Fruit fly (Drosophila melanogaster) whole organism, prepupa: Measurements from ENCODE around the gene NC2beta.

Experiments used
- Blimp-1 ChIP-seq: fragments of 200-800 bp; sonication (Bioruptor generic); optimal IDR thresholded peaks from 3 replicates; lab custom pipeline; 2017; ENCODE audit warnings: missing biosample characterization, missing genetic modification characterization, mild to moderate bottlenecking, moderate library complexity, missing genetic modification reagents
- CG10669 ChIP-seq: fragments of 200-800 bp; sonication (Bioruptor generic); optimal IDR thresholded peaks from 3 replicates; lab custom pipeline; 2018; ENCODE audit warnings: missing biosample characterization, mild to moderate bottlenecking, missing genetic modification characterization, moderate library complexity
- CG11294 ChIP-seq: fragments of 200-800 bp; sonication (Bioruptor generic); IDR thresholded peaks from 2 replicates; pipeline ENCODE4 v1.3.6; 2022; ENCODE audit warnings: missing biosample characterization, missing genetic modification characterization
- CG11762 ChIP-seq: fragments of 200-800 bp; sonication (Bioruptor generic); optimal IDR thresholded peaks from 3 replicates; lab custom pipeline; 2016; ENCODE audit warnings: missing biosample characterization, missing genetic modification characterization; ENCODE audit not compliant: insufficient read depth
- CG11902 ChIP-seq: fragments of 200-800 bp; sonication (Bioruptor generic); optimal IDR thresholded peaks from 3 replicates; lab custom pipeline; 2016; ENCODE audit warnings: missing biosample characterization, missing genetic modification characterization
- CG15336 ChIP-seq: fragments of 200-800 bp; sonication (Bioruptor generic); IDR thresholded peaks from 2 replicates; pipeline ENCODE4 v1.3.6; 2022; ENCODE audit warnings: missing biosample characterization, missing genetic modification characterization
- CG1621 ChIP-seq: fragments of 200-800 bp; sonication (Bioruptor generic); optimal IDR thresholded peaks from 3 replicates; lab custom pipeline; 2018; ENCODE audit warnings: missing biosample characterization, mild to moderate bottlenecking, missing genetic modification characterization
- CG16779 ChIP-seq: fragments of 200-800 bp; sonication (Bioruptor generic); optimal IDR thresholded peaks from 3 replicates; lab custom pipeline; 2017; ENCODE audit warnings: missing biosample characterization, mild to moderate bottlenecking, missing genetic modification characterization
- CG31627 ChIP-seq: fragments of 200-800 bp; sonication (Bioruptor generic); optimal IDR thresholded peaks from 3 replicates; lab custom pipeline; 2016; ENCODE audit warnings: missing biosample characterization, missing genetic modification characterization
- CG32006 ChIP-seq: fragments of 200-800 bp; sonication (Bioruptor generic); optimal IDR thresholded peaks from 3 replicates; lab custom pipeline; 2017; ENCODE audit warnings: missing biosample characterization, mild to moderate bottlenecking, missing genetic modification characterization
- CG34406 ChIP-seq: fragments of 200-800 bp; sonication (Bioruptor generic); optimal IDR thresholded peaks from 3 replicates; lab custom pipeline; 2016; ENCODE audit warnings: missing biosample characterization, missing genetic modification characterization
- CG3919 ChIP-seq: fragments of 200-800 bp; sonication (Bioruptor generic); optimal IDR thresholded peaks from 3 replicates; lab custom pipeline; 2016; ENCODE audit warnings: missing biosample characterization, missing genetic modification characterization
- CG4318 ChIP-seq: fragments of 200-800 bp; sonication (Bioruptor generic); optimal IDR thresholded peaks from 3 replicates; lab custom pipeline; 2017; ENCODE audit warnings: missing biosample characterization, mild to moderate bottlenecking, missing genetic modification characterization
- CG6792 ChIP-seq: fragments of 200-800 bp; sonication (Bioruptor generic); optimal IDR thresholded peaks from 3 replicates; lab custom pipeline; 2016; ENCODE audit warnings: missing biosample characterization, missing genetic modification characterization
- CG6808 ChIP-seq: fragments of 200-800 bp; sonication (Bioruptor generic); optimal IDR thresholded peaks from 3 replicates; lab custom pipeline; 2017; ENCODE audit warnings: missing biosample characterization, missing genetic modification characterization, mild to moderate bottlenecking, moderate library complexity, missing genetic modification reagents
- CG6854 ChIP-seq: fragments of 200-800 bp; sonication (Bioruptor generic); optimal IDR thresholded peaks from 2 replicates; lab custom pipeline; 2017; ENCODE audit warnings: missing biosample characterization, mild to moderate bottlenecking, missing genetic modification characterization
- CG7368 ChIP-seq: fragments of 200-800 bp; sonication (Bioruptor generic); optimal IDR thresholded peaks from 3 replicates; lab custom pipeline; 2016; ENCODE audit warnings: missing biosample characterization, missing genetic modification characterization
- CG8119 ChIP-seq: fragments of 200-800 bp; sonication (Bioruptor generic); IDR thresholded peaks from 3 replicates; pipeline ENCODE4 v1.3.6; 2022; ENCODE audit warnings: missing biosample characterization, missing genetic modification characterization
- CG9139 ChIP-seq: fragments of 200-800 bp; sonication (Bioruptor generic); optimal IDR thresholded peaks from 3 replicates; lab custom pipeline; 2017; ENCODE audit warnings: missing biosample characterization, mild to moderate bottlenecking, missing genetic modification characterization
- Eip75B ChIP-seq: fragments of 200-800 bp; sonication (Bioruptor generic); optimal IDR thresholded peaks from 3 replicates; lab custom pipeline; 2016; ENCODE audit warnings: missing biosample characterization, missing genetic modification characterization
- Eip78C ChIP-seq: fragments of 200-800 bp; sonication (Bioruptor generic); peaks from one replicate; lab custom pipeline; 2016; ENCODE audit warnings: missing biosample characterization, missing genetic modification characterization
- Eip93F ChIP-seq: fragments of 200-800 bp; sonication (Bioruptor generic); optimal IDR thresholded peaks from 2 replicates; lab custom pipeline; 2016; ENCODE audit warnings: missing biosample characterization, mild to moderate bottlenecking, missing genetic modification characterization
- Ets21C ChIP-seq: fragments of 200-800 bp; sonication (Bioruptor generic); optimal IDR thresholded peaks from 3 replicates; lab custom pipeline; 2016; ENCODE audit warnings: missing biosample characterization, missing genetic modification characterization
- Ets96B ChIP-seq: fragments of 200-800 bp; optimal IDR thresholded peaks from 2 replicates; lab custom pipeline; 2019; ENCODE audit warnings: missing biosample characterization, mild to moderate bottlenecking, missing genetic modification characterization, moderate library complexity
- Gug ChIP-seq: fragments of 200-800 bp; sonication (Bioruptor generic); IDR thresholded peaks from 2 replicates; pipeline ENCODE4 v1.3.6; 2022; ENCODE audit warnings: missing biosample characterization, missing genetic modification characterization
- Hr38 ChIP-seq: sonication (Bioruptor generic); optimal IDR thresholded peaks from 2 replicates; lab custom pipeline; 2016; ENCODE audit warnings: missing biosample characterization, missing genetic modification characterization
- Hr39 ChIP-seq: fragments of 200-800 bp; sonication (Bioruptor generic); optimal IDR thresholded peaks from 2 replicates; lab custom pipeline; 2016; ENCODE audit warnings: missing biosample characterization, missing genetic modification characterization
- Hr4 ChIP-seq: fragments of 200-800 bp; sonication (Bioruptor generic); optimal IDR thresholded peaks from 3 replicates; lab custom pipeline; 2016; ENCODE audit warnings: missing biosample characterization, missing genetic modification characterization
- Lpt ChIP-seq: fragments of 200-800 bp; sonication (Bioruptor generic); optimal IDR thresholded peaks from 3 replicates; lab custom pipeline; 2016; ENCODE audit warnings: missing biosample characterization, missing genetic modification characterization
- Met ChIP-seq: fragments of 200-800 bp; sonication (Bioruptor generic); optimal IDR thresholded peaks from 3 replicates; lab custom pipeline; 2016; ENCODE audit warnings: missing biosample characterization, missing genetic modification characterization
- OdsH ChIP-seq: fragments of 200-800 bp; sonication (Bioruptor generic); optimal IDR thresholded peaks from 3 replicates; lab custom pipeline; 2016; ENCODE audit warnings: missing biosample characterization, missing genetic modification characterization
- Smox ChIP-seq: fragments of 200-800 bp; sonication (Bioruptor generic); optimal IDR thresholded peaks from 3 replicates; lab custom pipeline; 2016; ENCODE audit warnings: missing biosample characterization, missing genetic modification characterization
- Sox102F ChIP-seq: fragments of 200-800 bp; sonication (Bioruptor generic); optimal IDR thresholded peaks from 2 replicates; lab custom pipeline; 2016; ENCODE audit warnings: missing biosample characterization, mild to moderate bottlenecking, missing genetic modification characterization
- Sox14 ChIP-seq: fragments of 200-800 bp; sonication (Bioruptor generic); optimal IDR thresholded peaks from 3 replicates; lab custom pipeline; 2016; ENCODE audit warnings: missing biosample characterization, missing genetic modification characterization
- Sox15 ChIP-seq: fragments of 200-800 bp; sonication (Bioruptor generic); optimal IDR thresholded peaks from 3 replicates; lab custom pipeline; 2016; ENCODE audit warnings: missing biosample characterization, missing genetic modification characterization
- achi ChIP-seq: fragments of 200-800 bp; sonication (Bioruptor generic); optimal IDR thresholded peaks from 3 replicates; lab custom pipeline; 2016; ENCODE audit warnings: missing biosample characterization, missing genetic modification characterization
- acj6 ChIP-seq: fragments of 200-800 bp; sonication (Bioruptor generic); optimal IDR thresholded peaks from 3 replicates; lab custom pipeline; 2016; ENCODE audit warnings: missing biosample characterization, missing genetic modification characterization
- dac ChIP-seq: fragments of 200-800 bp; sonication (Bioruptor generic); optimal IDR thresholded peaks from 2 replicates; lab custom pipeline; 2017; ENCODE audit warnings: missing biosample characterization, mild to moderate bottlenecking, missing genetic modification characterization
- dsx ChIP-seq: fragments of 200-800 bp; optimal IDR thresholded peaks from 3 replicates; lab custom pipeline; 2019; ENCODE audit warnings: missing biosample characterization, mild to moderate bottlenecking, missing genetic modification characterization, moderate library complexity; ENCODE audit not compliant: poor library complexity, severe bottlenecking
- eg ChIP-seq: fragments of 200-800 bp; sonication (Bioruptor generic); IDR thresholded peaks from 3 replicates; pipeline ENCODE4 v1.3.6; 2022; ENCODE audit warnings: missing biosample characterization, missing genetic modification characterization
- fd59A ChIP-seq: fragments of 200-800 bp; sonication (Bioruptor generic); optimal IDR thresholded peaks from 2 replicates; lab custom pipeline; 2017; ENCODE audit warnings: missing biosample characterization, mild to moderate bottlenecking, missing genetic modification characterization, missing genetic modification reagents
- fd85E ChIP-seq: fragments of 200-800 bp; sonication (Bioruptor generic); optimal IDR thresholded peaks from 3 replicates; lab custom pipeline; 2016; ENCODE audit warnings: missing biosample characterization, missing genetic modification characterization
- fkh ChIP-seq: fragments of 200-800 bp; sonication (Bioruptor generic); optimal IDR thresholded peaks from 3 replicates; lab custom pipeline; 2017; ENCODE audit warnings: missing biosample characterization, mild to moderate bottlenecking, missing genetic modification characterization, moderate library complexity
- lz ChIP-seq: fragments of 200-800 bp; sonication (Bioruptor generic); optimal IDR thresholded peaks from 3 replicates; lab custom pipeline; 2016; ENCODE audit warnings: missing biosample characterization, missing genetic modification characterization
- pdm3 ChIP-seq: fragments of 200-800 bp; sonication (Bioruptor generic); optimal IDR thresholded peaks from 3 replicates; lab custom pipeline; 2016; ENCODE audit warnings: missing biosample characterization, missing genetic modification characterization
- salr ChIP-seq, 2 experiments: fragments of 200-800 bp; sonication (Bioruptor generic); optimal IDR thresholded peaks; 3 replicates each; lab custom pipeline; 2016 to 2018; ENCODE audit warnings: missing biosample characterization in 2 of 2, missing genetic modification characterization in 2 of 2, mild to moderate bottlenecking in 1 of 2
- ss ChIP-seq, 2 experiments: fragments of 200-800 bp; sonication (Bioruptor generic); optimal IDR thresholded peaks; 2 replicates in 1 of 2; 3 replicates in 1 of 2; lab custom pipeline; 2017 to 2018; ENCODE audit warnings: mild to moderate bottlenecking in 2 of 2, missing biosample characterization in 2 of 2, missing genetic modification characterization in 2 of 2, moderate library complexity in 1 of 2
- svp ChIP-seq: fragments of 200-800 bp; sonication (Bioruptor generic); peaks from one replicate; lab custom pipeline; 2016; ENCODE audit warnings: missing biosample characterization, missing genetic modification characterization
- topi ChIP-seq: fragments of 200-800 bp; sonication (Bioruptor generic); optimal IDR thresholded peaks from 3 replicates; lab custom pipeline; 2016; ENCODE audit warnings: missing biosample characterization, missing genetic modification characterization
- vri ChIP-seq: fragments of 200-800 bp; sonication (Bioruptor generic); optimal IDR thresholded peaks from 3 replicates; lab custom pipeline; 2016; ENCODE audit warnings: missing biosample characterization, mild to moderate bottlenecking, missing genetic modification characterization

NC2beta gene

dm6 chr2L:15056359-15057220 lies 49.0 kb downstream of the NC2beta start:
- TF ChIP-seq lz (GFP tag; lab: Kevin White, UChicago) (peak; percentile 74), Smox (GFP tag; lab: Kevin White, UChicago) (peak; percentile 79), Eip93F (GFP tag; lab: Kevin White, UChicago) (peak; percentile 67), eg (GFP tag; lab: Robert Waterston, UW) (peak; percentile 90; the same call in 2 of the 3 replicates), Eip78C (GFP tag; lab: Kevin White, UChicago) (peak; percentile 98), achi (GFP tag; lab: Kevin White, UChicago) (peak; percentile 91), Sox14 (GFP tag; lab: Kevin White, UChicago) (peak; percentile 71), CG15336 (GFP tag; lab: Robert Waterston, UW) (peak; percentile 94), CG11294 (GFP tag; lab: Robert Waterston, UW) (peak; percentile 81; the same call in 1 of the 2 replicates), OdsH (GFP tag; lab: Kevin White, UChicago) (peak; percentile 87), CG6808 (GFP tag; lab: Kevin White, UChicago) (peak; percentile 90), CG10669 (GFP tag; lab: Kevin White, UChicago) (peak; percentile 84), ss (GFP tag; optimal IDR thresholded peaks at IDR 0.05; lab: Kevin White, UChicago) (peak; percentile 89 to 90), pdm3 (GFP tag; lab: Kevin White, UChicago) (peak; percentile 78), Sox102F (peak; percentile 84), fd59A (GFP tag; lab: Kevin White, UChicago) (peak; percentile 76), CG11762 (GFP tag; lab: Kevin White, UChicago) (peak; percentile 84), CG3919 (peak; percentile 91), CG9139 (GFP tag; lab: Kevin White, UChicago) (peak; percentile 73), fkh (GFP tag; lab: Kevin White, UChicago) (peak; percentile 19), Hr4 (peak; percentile 83), acj6 (GFP tag; lab: Kevin White, UChicago) (peak; percentile 88), Met (GFP tag; lab: Kevin White, UChicago) (peak; percentile 84), CG7368 (GFP tag; lab: Kevin White, UChicago) (peak; percentile 85), CG4318 (GFP tag; lab: Kevin White, UChicago) (peak; percentile 72), Blimp-1 (peak; percentile 76), dac (GFP tag; lab: Kevin White, UChicago) (peak; percentile 64), Gug (GFP tag; lab: Robert Waterston, UW) (peak; percentile 80), Hr38 (no peak), salr (GFP tag; optimal IDR thresholded peaks at IDR 0.05; lab: Kevin White, UChicago) (peak; percentile 28 to 92), CG34406 (GFP tag; lab: Kevin White, UChicago) (peak; percentile 86), topi (GFP tag; lab: Kevin White, UChicago) (peak; percentile 81), dsx (peak; percentile 73), CG6854 (GFP tag; lab: Kevin White, UChicago) (peak; percentile 67), Sox15 (GFP tag; lab: Kevin White, UChicago) (peak; percentile 69), CG6792 (GFP tag; lab: Kevin White, UChicago) (peak; percentile 81), CG32006 (GFP tag; lab: Kevin White, UChicago) (peak; percentile 91), Eip75B (peak; percentile 72), Lpt (GFP tag; lab: Kevin White, UChicago) (peak; percentile 78), CG31627 (GFP tag; lab: Kevin White, UChicago) (peak; percentile 67), Hr39 (GFP tag; lab: Kevin White, UChicago) (peak; percentile 47), CG11902 (GFP tag; lab: Kevin White, UChicago) (peak; percentile 77), svp (GFP tag; lab: Kevin White, UChicago) (peak; percentile 88), fd85E (GFP tag; lab: Kevin White, UChicago) (no peak), CG1621 (tag; lab: Kevin White, UChicago) (peak; percentile 52), CG16779 (tag; lab: Kevin White, UChicago) (peak; percentile 62), vri (peak; percentile 50), CG8119 (GFP tag; lab: Robert Waterston, UW) (peak; percentile 94), Ets96B (tag; lab: Kevin White, UChicago) (peak; percentile 84), Ets21C (GFP tag; lab: Kevin White, UChicago) (peak; percentile 1)
